Fruit fly (Drosophila melanogaster): Measurements from ENCODE around the gene RasGAP1.

RasGAP1 gene

DNA sequence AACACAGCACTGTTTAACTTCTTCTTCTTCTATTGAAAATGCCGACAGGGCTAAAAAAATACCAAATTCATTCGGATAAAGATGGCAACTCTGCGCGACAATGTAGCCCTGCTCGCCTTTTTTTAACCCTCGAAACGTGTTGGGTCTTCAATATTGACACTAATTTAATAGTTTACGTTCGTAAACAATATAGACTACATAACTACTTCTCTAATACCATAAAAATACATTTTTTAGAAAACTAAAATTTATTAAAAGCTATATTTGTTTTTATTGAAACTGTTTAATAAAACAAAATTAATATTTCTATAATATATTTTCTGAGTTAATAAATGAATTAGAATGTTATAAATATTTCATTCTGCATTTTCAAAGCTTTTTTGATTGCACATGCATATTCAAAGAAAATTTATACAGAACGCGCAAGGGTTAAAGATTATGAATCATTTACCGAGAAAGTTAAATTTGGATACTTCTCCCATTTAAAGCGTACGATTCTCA lies 33.6 kb upstream of the RasGAP1 start, which contains the start of the genes Taf2 and CalpB (continued):
- TF ChIP-seq oc (tag; optimal IDR thresholded peaks at IDR 0.05) (peak; percentile 73), hb (GFP tag; IDR thresholded peaks at IDR 0.05; ENCODE audit: partially characterized antibody) (no peak), gt (GFP tag; IDR thresholded peaks at IDR 0.05) (no peak), corto (GFP tag; optimal IDR thresholded peaks at IDR 0.05) (no peak), CG10209 (GFP tag; optimal IDR thresholded peaks at IDR 0.05) (peak; percentile 80), mld (GFP tag; IDR thresholded peaks at IDR 0.05; ENCODE audit: partially characterized antibody) (no peak), Meics (GFP tag; optimal IDR thresholded peaks at IDR 0.05) (peak; percentile 92), CG6791 (GFP tag; IDR thresholded peaks at IDR 0.05; ENCODE audit: partially characterized antibody) (peak; percentile 34; the same call in 1 of the 3 replicates), sr (GFP tag; IDR thresholded peaks at IDR 0.05) (no peak), CG5245 (GFP tag; optimal IDR thresholded peaks at IDR 0.05) (peak; percentile 59), slbo (GFP tag; IDR thresholded peaks at IDR 0.05) (peak; percentile 90), CG7357 (GFP tag; IDR thresholded peaks at IDR 0.05) (peak; percentile 59; the same call in 2 of the 3 replicates), CG14441 (GFP tag; IDR thresholded peaks at IDR 0.05) (peak; percentile 59; the same call in 1 of the 2 replicates), CG7928 (GFP tag; optimal IDR thresholded peaks at IDR 0.05) (peak; percentile 97), nerfin-2 (GFP tag; IDR thresholded peaks at IDR 0.05; ENCODE audit: partially characterized antibody) (no peak), stwl (tag; optimal IDR thresholded peaks at IDR 0.05) (peak; percentile 77), nom (GFP tag; optimal IDR thresholded peaks at IDR 0.05) (peak; percentile 74), fd3F (GFP tag; optimal IDR thresholded peaks at IDR 0.05) (peak; percentile 83), zfh2 (GFP tag; optimal IDR thresholded peaks at IDR 0.05) (peak; percentile 60), D19B (GFP tag; optimal IDR thresholded peaks at IDR 0.05) (peak; percentile 11), Dip3 (GFP tag; optimal IDR thresholded peaks at IDR 0.05) (peak; percentile 39), vvl (GFP tag; IDR thresholded peaks at IDR 0.05) (peak; percentile 87), fd64A (GFP tag; optimal IDR thresholded peaks at IDR 0.05) (no peak), ERR (GFP tag; optimal IDR thresholded peaks at IDR 0.05) (no peak), CG1647 (GFP tag; optimal IDR thresholded peaks at IDR 0.05) (no peak), CG18764 (GFP tag; optimal IDR thresholded peaks at IDR 0.05) (peak; percentile 84), amos (GFP tag; IDR thresholded peaks at IDR 0.05; ENCODE audit: partially characterized antibody) (peak; percentile 11; the same call in 1 of the 2 replicates), CG7963 (GFP tag; IDR thresholded peaks at IDR 0.05; ENCODE audit: partially characterized antibody) (no peak), CG18599 (GFP tag; optimal IDR thresholded peaks at IDR 0.05) (peak; percentile 87), CG12942 (GFP tag; optimal IDR thresholded peaks at IDR 0.05) (peak; percentile 67), CG15696 (tag; optimal IDR thresholded peaks at IDR 0.05) (peak; percentile 82), cato (GFP tag; optimal IDR thresholded peaks at IDR 0.05; ENCODE audit: borderline replicate concordance) (peak; percentile 30), Fer3 (tag; optimal IDR thresholded peaks at IDR 0.05) (peak; percentile 87), CG13287 (GFP tag; IDR thresholded peaks at IDR 0.05; ENCODE audit: partially characterized antibody) (peak; percentile 29), odd (GFP tag; optimal IDR thresholded peaks at IDR 0.05) (no peak), NK7.1 (GFP tag; optimal IDR thresholded peaks at IDR 0.05) (no peak), GATAe (GFP tag; conservative IDR thresholded peaks at IDR 0.05) (peak; percentile 63), Tbp (GFP tag; optimal IDR thresholded peaks at IDR 0.05) (no peak), croc (GFP tag; conservative IDR thresholded peaks at IDR 0.05) (peak; percentile 72), Myb (GFP tag; optimal IDR thresholded peaks at IDR 0.05) (peak; percentile 36), sug (tag; optimal IDR thresholded peaks at IDR 0.05) (no peak), zf30C (GFP tag; optimal IDR thresholded peaks at IDR 0.05) (no peak), Neu2 (GFP tag; optimal IDR thresholded peaks at IDR 0.05; ENCODE audit: borderline replicate concordance) (no peak), CG6175 (GFP tag; IDR thresholded peaks at IDR 0.05) (0 out of 3 replicates have a peak, but pooled peaks have one; percentile 40), tup (GFP tag; optimal IDR thresholded peaks at IDR 0.05) (no peak), ttk (GFP tag; IDR thresholded peaks at IDR 0.05) (peak; percentile 77; the same call in 1 of the 2 replicates), ac (GFP tag; optimal IDR thresholded peaks at IDR 0.05) (no peak), tna (GFP tag; IDR thresholded peaks at IDR 0.05; ENCODE audit: partially characterized antibody) (no peak), CG4854 (GFP tag; optimal IDR thresholded peaks at IDR 0.05) (no peak)

Measured in whole organism, embryonic.